Worm (Caenorhabditis elegans) whole organism, young adult: ENCODE results near the gene F31D4.2.
A peak's percentile ranks its signal among the peaks of the same experiment; 100 is the strongest.

ENCODE experiments used
- B0261.1 ChIP-seq: sonication (generic microtip); optimal IDR thresholded peaks from 2 replicates; lab custom pipeline; 2016; ENCODE audit warnings: mild to moderate bottlenecking, missing genetic modification characterization, moderate library complexity, missing compliant biosample characterization
- C06A6.2 ChIP-seq: fragments of 200-800 bp; sonication (Bioruptor generic); conservative IDR thresholded peaks from 2 replicates; pipeline ENCODE4 v1.3.6; 2022; ENCODE audit warnings: missing genetic modification characterization, missing compliant biosample characterization
- D2030.7 ChIP-seq: fragments of 200-800 bp; sonication (Bioruptor generic); IDR thresholded peaks from 2 replicates; pipeline ENCODE4 v1.3.6; 2022; ENCODE audit warnings: missing genetic modification reagents, missing genetic modification characterization, missing compliant biosample characterization
- F37B4.10 ChIP-seq: fragments of 200-800 bp; sonication (Bioruptor generic); IDR thresholded peaks from 2 replicates; pipeline ENCODE4 v1.3.6; 2022; ENCODE audit warnings: missing genetic modification characterization, missing compliant biosample characterization
- K12H6.12 ChIP-seq: fragments of 200-800 bp; sonication (Bioruptor generic); optimal IDR thresholded peaks from 2 replicates; lab custom pipeline; 2018; ENCODE audit warnings: mild to moderate bottlenecking, missing genetic modification characterization, missing compliant biosample characterization
- T07F8.4 ChIP-seq: sonication (generic microtip); optimal IDR thresholded peaks from 2 replicates; lab custom pipeline; 2016; ENCODE audit warnings: mild to moderate bottlenecking, missing genetic modification characterization, moderate library complexity, missing compliant biosample characterization
- Y53F4B.3 ChIP-seq: fragments of 200-800 bp; sonication (Bioruptor generic); IDR thresholded peaks from 2 replicates; pipeline ENCODE4 v1.3.6; 2022; ENCODE audit warnings: missing genetic modification reagents, missing genetic modification characterization, missing compliant biosample characterization
- Y56A3A.18 ChIP-seq: fragments of 200-800 bp; sonication (Bioruptor generic); IDR thresholded peaks from 2 replicates; pipeline ENCODE4 v1.3.6; 2022; ENCODE audit warnings: missing genetic modification reagents, missing genetic modification characterization, missing compliant biosample characterization
- aptf-2 ChIP-seq: fragments of 200-800 bp; sonication (Bioruptor generic); conservative IDR thresholded peaks from 2 replicates; pipeline ENCODE4 v1.3.6; 2022; ENCODE audit warnings: missing genetic modification reagents, missing genetic modification characterization, missing compliant biosample characterization
- bed-1 ChIP-seq: fragments of 200-800 bp; sonication (Bioruptor generic); IDR thresholded peaks from 2 replicates; pipeline ENCODE4 v1.3.6; 2022; ENCODE audit warnings: missing genetic modification reagents, missing genetic modification characterization, missing compliant biosample characterization
- bed-2 ChIP-seq: fragments of 200-800 bp; sonication (Bioruptor generic); IDR thresholded peaks from 2 replicates; pipeline ENCODE4 v1.3.6; 2022; ENCODE audit warnings: missing genetic modification reagents, missing genetic modification characterization, missing compliant biosample characterization
- ccch-3 ChIP-seq: fragments of 200-800 bp; sonication (Bioruptor generic); optimal IDR thresholded peaks from 2 replicates; lab custom pipeline; 2018; ENCODE audit warnings: mild to moderate bottlenecking, missing genetic modification characterization, missing compliant biosample characterization
- cebp-1 ChIP-seq, 2 experiments: fragments of 200-800 bp in 1 of 2; sonication (Bioruptor generic) in 1 of 2; sonication (generic microtip) in 1 of 2; IDR thresholded peaks in 1 of 2; optimal IDR thresholded peaks in 1 of 2; 2 replicates each; pipeline versions ENCODE4 v1.3.6 to Lab custom; 2017 to 2022; ENCODE audit warnings: missing compliant biosample characterization in 2 of 2, missing genetic modification characterization in 2 of 2, mild to moderate bottlenecking in 1 of 2, missing genetic modification reagents in 1 of 2, moderate library complexity in 1 of 2
- ceh-100 ChIP-seq: fragments of 200-800 bp; sonication (Bioruptor generic); IDR thresholded peaks from 2 replicates; pipeline ENCODE4 v1.3.6; 2022; ENCODE audit warnings: missing genetic modification reagents, missing genetic modification characterization, missing compliant biosample characterization
- ceh-40 ChIP-seq: fragments of 200-800 bp; sonication (Bioruptor generic); IDR thresholded peaks from 2 replicates; pipeline ENCODE4 v1.3.6; 2022; ENCODE audit warnings: missing genetic modification characterization, missing compliant biosample characterization
- ceh-91 ChIP-seq: fragments of 200-800 bp; sonication (Bioruptor generic); IDR thresholded peaks from 2 replicates; pipeline ENCODE4 v1.3.6; 2022; ENCODE audit warnings: missing genetic modification reagents, missing genetic modification characterization, missing compliant biosample characterization
- dox-1 ChIP-seq: fragments of 200-800 bp; sonication (Bioruptor generic); IDR thresholded peaks from 2 replicates; pipeline ENCODE4 v1.3.6; 2022; ENCODE audit warnings: missing genetic modification reagents, missing genetic modification characterization, missing compliant biosample characterization
- dpff-1 ChIP-seq: sonication (generic microtip); optimal IDR thresholded peaks from 2 replicates; lab custom pipeline; 2017; ENCODE audit warnings: mild to moderate bottlenecking, missing genetic modification characterization, missing compliant biosample characterization
- egrh-3 ChIP-seq: fragments of 200-800 bp; sonication (Bioruptor generic); IDR thresholded peaks from 2 replicates; pipeline ENCODE4 v1.3.6; 2022; ENCODE audit warnings: missing genetic modification reagents, missing genetic modification characterization, missing compliant biosample characterization
- ets-4 ChIP-seq: fragments of 200-800 bp; sonication (Bioruptor generic); optimal IDR thresholded peaks from 2 replicates; lab custom pipeline; 2018; ENCODE audit warnings: mild to moderate bottlenecking, missing genetic modification characterization, missing compliant biosample characterization
- him-1 ChIP-seq: sonication (generic microtip); optimal IDR thresholded peaks from 2 replicates; lab custom pipeline; 2016; ENCODE audit warnings: missing genotype, missing genetic modification reagents, missing genetic modification characterization, missing compliant biosample characterization
- hmg-1.2 ChIP-seq: fragments of 200-800 bp; sonication (Bioruptor generic); IDR thresholded peaks from 2 replicates; pipeline ENCODE4 v1.3.6; 2022; ENCODE audit warnings: missing genetic modification reagents, missing genetic modification characterization, missing compliant biosample characterization
- hmg-20 ChIP-seq: fragments of 200-800 bp; sonication (Bioruptor generic); IDR thresholded peaks from 2 replicates; pipeline ENCODE4 v1.3.6; 2022; ENCODE audit warnings: missing genetic modification reagents, missing genetic modification characterization, missing compliant biosample characterization
- hrde-1 ChIP-seq: sonication (generic microtip); optimal IDR thresholded peaks from 2 replicates; lab custom pipeline; 2016; ENCODE audit warnings: missing genetic modification characterization, mild to moderate bottlenecking, missing compliant biosample characterization, moderate library complexity, missing genotype, missing genetic modification reagents, borderline replicate concordance
- hsf-1 ChIP-seq: fragments of 200-800 bp; sonication (Bioruptor generic); IDR thresholded peaks from 2 replicates; pipeline ENCODE4 v1.3.6; 2022; ENCODE audit warnings: missing genetic modification reagents, missing genetic modification characterization, missing compliant biosample characterization
- let-607 ChIP-seq, 2 experiments: fragments of 200-800 bp in 1 of 2; sonication (Bioruptor generic) in 1 of 2; sonication (generic microtip) in 1 of 2; optimal IDR thresholded peaks; 2 replicates each; lab custom pipeline; 2016 to 2018; ENCODE audit warnings: mild to moderate bottlenecking in 2 of 2, missing compliant biosample characterization in 2 of 2, missing genetic modification characterization in 2 of 2, moderate library complexity in 2 of 2, missing genotype in 1 of 2
- lin-40 ChIP-seq: sonication (generic microtip); optimal IDR thresholded peaks from 2 replicates; lab custom pipeline; 2016; ENCODE audit warnings: missing genetic modification characterization, mild to moderate bottlenecking, missing compliant biosample characterization, missing genotype, missing genetic modification reagents
- lsy-27 ChIP-seq: sonication (generic microtip); optimal IDR thresholded peaks from 2 replicates; lab custom pipeline; 2017; ENCODE audit warnings: missing genetic modification characterization, mild to moderate bottlenecking, missing compliant biosample characterization, antibody characterized with exemption, missing genotype, borderline replicate concordance; ENCODE audit not compliant: insufficient read depth
- madf-10 ChIP-seq: sonication (generic microtip); optimal IDR thresholded peaks from 2 replicates; lab custom pipeline; 2016; ENCODE audit warnings: mild to moderate bottlenecking, missing genetic modification characterization, missing compliant biosample characterization
- madf-3 ChIP-seq: fragments of 200-800 bp; sonication (Bioruptor generic); IDR thresholded peaks from 2 replicates; pipeline ENCODE4 v1.3.6; 2022; ENCODE audit warnings: missing genetic modification reagents, missing genetic modification characterization, missing compliant biosample characterization
- madf-6 ChIP-seq: fragments of 200-800 bp; sonication (Bioruptor generic); IDR thresholded peaks from 2 replicates; pipeline ENCODE4 v1.3.6; 2022; ENCODE audit warnings: missing genetic modification reagents, missing genetic modification characterization, missing compliant biosample characterization
- mcd-1 ChIP-seq: fragments of 200-800 bp; sonication (Bioruptor generic); IDR thresholded peaks from 2 replicates; pipeline ENCODE4 v1.3.6; 2022; ENCODE audit warnings: missing genetic modification reagents, missing genetic modification characterization, missing compliant biosample characterization
- nfyb-1 ChIP-seq: fragments of 200-800 bp; sonication (Bioruptor generic); IDR thresholded peaks from 2 replicates; pipeline ENCODE4 v1.3.6; 2022; ENCODE audit warnings: missing genetic modification reagents, missing genetic modification characterization, missing compliant biosample characterization
- nhr-179 ChIP-seq: sonication (generic microtip); optimal IDR thresholded peaks from 2 replicates; lab custom pipeline; 2016; ENCODE audit warnings: mild to moderate bottlenecking, missing genetic modification characterization, missing compliant biosample characterization
- pbrm-1 ChIP-seq: fragments of 200-800 bp; sonication (Bioruptor generic); IDR thresholded peaks from 2 replicates; pipeline ENCODE4 v1.3.6; 2022; ENCODE audit warnings: missing genetic modification reagents, missing genetic modification characterization, missing compliant biosample characterization
- sdz-38 ChIP-seq: sonication (generic microtip); optimal IDR thresholded peaks from 2 replicates; lab custom pipeline; 2016; ENCODE audit warnings: missing genotype, missing genetic modification characterization, missing compliant biosample characterization
- sea-2 ChIP-seq: fragments of 200-800 bp; sonication (Bioruptor generic); IDR thresholded peaks from 2 replicates; pipeline ENCODE4 v1.3.6; 2022; ENCODE audit warnings: missing genetic modification characterization, missing compliant biosample characterization
- snpc-1.1 ChIP-seq: sonication (generic microtip); optimal IDR thresholded peaks from 2 replicates; lab custom pipeline; 2017; ENCODE audit warnings: missing genetic modification characterization, mild to moderate bottlenecking, missing compliant biosample characterization, antibody characterized with exemption, moderate library complexity, missing genotype, missing genetic modification reagents; ENCODE audit not compliant: insufficient read depth
- snpc-3.4 ChIP-seq: sonication (generic microtip); optimal IDR thresholded peaks from 2 replicates; lab custom pipeline; 2017; ENCODE audit warnings: missing genetic modification characterization, mild to moderate bottlenecking, missing compliant biosample characterization, antibody characterized with exemption, moderate library complexity, missing genotype, missing genetic modification reagents
- ztf-18 ChIP-seq: sonication (generic microtip); optimal IDR thresholded peaks from 2 replicates; lab custom pipeline; 2016; ENCODE audit warnings: missing genotype, mild to moderate bottlenecking, missing genetic modification characterization, missing compliant biosample characterization
- ztf-22 ChIP-seq: fragments of 200-800 bp; sonication (Bioruptor generic); optimal IDR thresholded peaks from 2 replicates; lab custom pipeline; 2018; ENCODE audit warnings: mild to moderate bottlenecking, missing genetic modification characterization, moderate library complexity, missing compliant biosample characterization
- ztf-25 ChIP-seq: fragments of 200-800 bp; sonication (Bioruptor generic); IDR thresholded peaks from 2 replicates; pipeline ENCODE4 v1.3.6; 2022; ENCODE audit warnings: missing genetic modification reagents, missing genetic modification characterization, missing compliant biosample characterization
- ztf-6 ChIP-seq: fragments of 200-800 bp; sonication (Bioruptor generic); IDR thresholded peaks from 2 replicates; pipeline ENCODE4 v1.3.6; 2022; ENCODE audit warnings: missing genetic modification reagents, missing genetic modification characterization, missing compliant biosample characterization

The F31D4.2 gene

ce11 chrV:20838565-20838964 lies 6.8 kb downstream of the F31D4.2 start, which contains the start of gene exos-7:
Gene exos-7 (plus strand): TSS chrV:20838865.
- TF ChIP-seq nhr-179 (tag; lab: Kevin White, UChicago) (no peak), sdz-38 (no peak), sea-2 (GFP tag; lab: Robert Waterston, UW) (no peak), bed-1 (GFP tag; lab: Robert Waterston, UW) (no peak), Y53F4B.3 (GFP tag; lab: Robert Waterston, UW) (no peak), pbrm-1 (GFP tag; lab: Robert Waterston, UW) (no peak), hrde-1 (tag; lab: Kevin White, UChicago) (no peak), T07F8.4 (tag; lab: Kevin White, UChicago) (no peak)

ce11 chrV:20837765-20838164 lies 7.6 kb downstream of the F31D4.2 start, which contains the start of gene mrps-12:
Gene mrps-12 (plus strand): TSS chrV:20838080.
- 0 out of 2 replicates have a peak, but pooled peaks have one; percentile 19 for TF ChIP-seq ztf-25
- no peak for TF ChIP-seq B0261.1 (tag; lab: Kevin White, UChicago)
- TF ChIP-seq hmg-1.2 (GFP tag; lab: Robert Waterston, UW): peak; percentile 90
- TF ChIP-seq sea-2 (GFP tag; lab: Robert Waterston, UW): peak; percentile 20; the same call in 1 of the 2 replicates
- peak; percentile 51 for TF ChIP-seq mcd-1 (GFP tag; lab: Robert Waterston, UW)
- peak; percentile 20 for TF ChIP-seq dpff-1 (tag; lab: Kevin White, UChicago)
- TF ChIP-seq madf-6 (GFP tag; lab: Robert Waterston, UW): peak; percentile 31; the same call in 1 of the 2 replicates
- TF ChIP-seq snpc-3.4 (tag; lab: Kevin White, UChicago): peak; percentile 23
- TF ChIP-seq madf-10 (tag; lab: Kevin White, UChicago): no peak
- 0 out of 2 replicates have a peak, but pooled peaks have one; percentile 15 for TF ChIP-seq D2030.7 (GFP tag; lab: Robert Waterston, UW)

- TF ChIP-seq ccch-3 (GFP tag; lab: Kevin White, UChicago) (no peak), ceh-40 (no peak), bed-2 (GFP tag; lab: Robert Waterston, UW) (no peak), mcd-1 (GFP tag; lab: Robert Waterston, UW) (peak; percentile 51; the same call in 1 of the 2 replicates), ceh-100 (GFP tag; lab: Robert Waterston, UW) (peak; percentile 84), C06A6.2 (GFP tag; lab: Robert Waterston, UW) (no peak), snpc-1.1 (no peak), nfyb-1 (GFP tag; lab: Robert Waterston, UW) (no peak), aptf-2 (no peak), madf-3 (GFP tag; lab: Robert Waterston, UW) (no peak), ztf-6 (GFP tag; lab: Robert Waterston, UW) (no peak), hsf-1 (GFP tag; lab: Robert Waterston, UW) (no peak), ztf-22 (GFP tag; lab: Kevin White, UChicago) (no peak)
These were observed 12.8 kb downstream of the F31D4.2 start for ce11 chrV:20832554-20832963.

DNA sequence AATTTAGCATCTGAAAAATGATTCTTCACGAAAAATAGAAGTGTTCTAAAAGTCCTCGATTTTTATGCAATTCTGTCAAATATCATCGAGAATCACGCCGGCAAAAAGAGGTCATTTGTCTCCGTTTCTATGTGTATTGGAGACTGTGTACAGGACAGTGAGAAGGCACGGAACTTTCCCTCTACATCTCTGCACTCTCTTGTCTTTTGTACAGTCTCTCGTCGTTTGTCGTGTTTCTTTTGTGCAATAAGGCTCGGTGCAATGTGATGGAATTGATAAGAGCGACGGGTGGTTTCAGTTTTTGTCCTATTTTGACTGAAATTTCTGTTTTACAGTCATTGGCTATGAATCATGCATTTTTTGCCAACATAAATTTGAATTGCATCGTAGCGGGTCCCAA lies 13.5 kb downstream of the F31D4.2 start:
- no peak for TF ChIP-seq lin-40 (tag; lab: Kevin White, UChicago)
- TF ChIP-seq ceh-91 (GFP tag; lab: Robert Waterston, UW): no peak
- no peak for TF ChIP-seq T07F8.4 (tag; lab: Kevin White, UChicago)
- no peak for TF ChIP-seq K12H6.12
- no peak for TF ChIP-seq lsy-27
- no peak for TF ChIP-seq F37B4.10 (GFP tag; lab: Robert Waterston, UW)
- TF ChIP-seq egrh-3 (GFP tag; lab: Robert Waterston, UW): no peak
- TF ChIP-seq cebp-1 (GFP tag; IDR thresholded peaks at IDR 0.05; lab: Robert Waterston, UW): no peak
- TF ChIP-seq cebp-1 (tag; optimal IDR thresholded peaks at IDR 0.05; lab: Kevin White, UChicago): peak; percentile 46
- no peak for TF ChIP-seq ztf-18 (tag; lab: Kevin White, UChicago)
- no peak for TF ChIP-seq let-607 (tag; optimal IDR thresholded peaks at IDR 0.05; lab: Kevin White, UChicago)
- no peak for TF ChIP-seq hmg-20
- TF ChIP-seq Y56A3A.18: no peak
- TF ChIP-seq dox-1 (GFP tag; lab: Robert Waterston, UW): peak; percentile 78
- peak; percentile 7 for TF ChIP-seq ets-4
- no peak for TF ChIP-seq sdz-38
- TF ChIP-seq him-1 (tag; lab: Kevin White, UChicago): no peak
